Fruit fly (Drosophila melanogaster): Measurements from ENCODE around the gene BicD.

Gene BicD

dm6 chr2L:17495759-17496158 is 22.7 kb upstream of the BicD start:
- no peak for TF ChIP-seq Hr96 (GFP tag; optimal IDR thresholded peaks at IDR 0.05)

- no peak for TF ChIP-seq CG1620 (GFP tag; optimal IDR thresholded peaks at IDR 0.05)
- TF ChIP-seq Clk (GFP tag; optimal IDR thresholded peaks at IDR 0.05): no peak
- no peak for TF ChIP-seq CG7101 (tag; optimal IDR thresholded peaks at IDR 0.05)
- TF ChIP-seq Crg-1 (GFP tag; optimal IDR thresholded peaks at IDR 0.05): no peak
- no peak for TF ChIP-seq toe (GFP tag; optimal IDR thresholded peaks at IDR 0.05)
- no peak for TF ChIP-seq CG14711 (tag; optimal IDR thresholded peaks at IDR 0.05)
- no peak for TF ChIP-seq CG11617 (GFP tag; optimal IDR thresholded peaks at IDR 0.05)
- no peak for TF ChIP-seq kay (GFP tag; ENCODE audit: borderline replicate concordance)
- no peak for TF ChIP-seq CG33017 (tag; optimal IDR thresholded peaks at IDR 0.05)
- TF ChIP-seq CG7045 (GFP tag; optimal IDR thresholded peaks at IDR 0.05): no peak
- no peak for TF ChIP-seq ovo (GFP tag; optimal IDR thresholded peaks at IDR 0.05)
- TF ChIP-seq Mnt (GFP tag; optimal IDR thresholded peaks at IDR 0.05): no peak
- no peak for TF ChIP-seq tj (GFP tag; optimal IDR thresholded peaks at IDR 0.05)
- no peak for TF ChIP-seq pad (GFP tag; optimal IDR thresholded peaks at IDR 0.05)
- TF ChIP-seq cnc (optimal IDR thresholded peaks at IDR 0.05): no peak
Measured at dm6 chr2L:17492680-17493079, 19.7 kb upstream of the BicD start.

dm6 chr2L:17486264-17486663 is 13.2 kb upstream of the BicD start, which contains the start of gene CG43220:
TSS of gene CG43220 (plus strand) at chr2L:17486564.
- TF ChIP-seq CG7045 (GFP tag; optimal IDR thresholded peaks at IDR 0.05): no peak
- no peak for TF ChIP-seq Mnt (GFP tag; optimal IDR thresholded peaks at IDR 0.05)
- TF ChIP-seq CG12768 (GFP tag; optimal IDR thresholded peaks at IDR 0.05): no peak
- TF ChIP-seq toe (GFP tag; optimal IDR thresholded peaks at IDR 0.05): no peak
- TF ChIP-seq CG1620 (GFP tag; optimal IDR thresholded peaks at IDR 0.05): no peak
- no peak for TF ChIP-seq bab1 (GFP tag; optimal IDR thresholded peaks at IDR 0.05)
- TF ChIP-seq Crg-1 (GFP tag; optimal IDR thresholded peaks at IDR 0.05): no peak
- TF ChIP-seq cic (GFP tag; optimal IDR thresholded peaks at IDR 0.05): no peak
- TF ChIP-seq pad (GFP tag; optimal IDR thresholded peaks at IDR 0.05): no peak
- no peak for TF ChIP-seq kay (GFP tag; ENCODE audit: borderline replicate concordance)
- TF ChIP-seq CG5204 (GFP tag; optimal IDR thresholded peaks at IDR 0.05): no peak
- no peak for TF ChIP-seq Clk (GFP tag; optimal IDR thresholded peaks at IDR 0.05)

- TF ChIP-seq ovo (GFP tag; optimal IDR thresholded peaks at IDR 0.05) (no peak), Mnt (GFP tag; optimal IDR thresholded peaks at IDR 0.05) (no peak), CG7101 (tag; optimal IDR thresholded peaks at IDR 0.05) (no peak), cic (GFP tag; optimal IDR thresholded peaks at IDR 0.05) (no peak), Crg-1 (GFP tag; optimal IDR thresholded peaks at IDR 0.05) (no peak), cnc (optimal IDR thresholded peaks at IDR 0.05) (no peak), CG5204 (GFP tag; optimal IDR thresholded peaks at IDR 0.05) (no peak)
Measured at dm6 chr2L:17485457-17485856, 12.4 kb upstream of the BicD start, which contains the start of the genes CG43221 and CG43645. TSS of gene CG43221 (plus strand) at chr2L:17485757. TSS of gene CG43645 (plus strand) at chr2L:17485757.

- TF ChIP-seq CG1620 (GFP tag; optimal IDR thresholded peaks at IDR 0.05) (peak; percentile 92), Hr96 (GFP tag; optimal IDR thresholded peaks at IDR 0.05) (peak; percentile 92), CG11617 (GFP tag; optimal IDR thresholded peaks at IDR 0.05) (peak; percentile 87), CG5204 (GFP tag; optimal IDR thresholded peaks at IDR 0.05) (peak; percentile 85), CG12768 (GFP tag; optimal IDR thresholded peaks at IDR 0.05) (peak; percentile 89), bab1 (GFP tag; optimal IDR thresholded peaks at IDR 0.05) (peak; percentile 90), CG14711 (tag; optimal IDR thresholded peaks at IDR 0.05) (peak; percentile 83), pad (GFP tag; optimal IDR thresholded peaks at IDR 0.05) (peak; percentile 71), Crg-1 (GFP tag; optimal IDR thresholded peaks at IDR 0.05) (peak; percentile 94), CG7101 (tag; optimal IDR thresholded peaks at IDR 0.05) (peak; percentile 85), Mnt (GFP tag; optimal IDR thresholded peaks at IDR 0.05) (peak; percentile 80), kay (GFP tag; ENCODE audit: borderline replicate concordance) (peak; percentile 58), CG33017 (tag; optimal IDR thresholded peaks at IDR 0.05) (peak; percentile 84), cnc (optimal IDR thresholded peaks at IDR 0.05) (no peak), CG7045 (GFP tag; optimal IDR thresholded peaks at IDR 0.05) (peak; percentile 89), cic (GFP tag; optimal IDR thresholded peaks at IDR 0.05) (peak; percentile 15), ovo (GFP tag; optimal IDR thresholded peaks at IDR 0.05) (peak; percentile 65), Clk (GFP tag; optimal IDR thresholded peaks at IDR 0.05) (peak; percentile 79), tj (GFP tag; optimal IDR thresholded peaks at IDR 0.05) (peak; percentile 94), toe (GFP tag; optimal IDR thresholded peaks at IDR 0.05) (peak; percentile 95)
Measured at dm6 chr2L:17484174-17484573, 11.2 kb upstream of the BicD start, which contains the start of the genes GCS2beta and CG5131. TSS of gene GCS2beta (minus strand) at chr2L:17484307. TSS of gene CG5131 (plus strand) at chr2L:17484501.

dm6 chr2L:17480943-17481580 is 8.0 kb upstream of the BicD start, which contains the start of the genes fws and Lamtor3:
TSS of gene fws (minus strand) at chr2L:17481029.
TSS of gene Lamtor3 (plus strand) at chr2L:17481231.
- TF ChIP-seq Mnt (GFP tag; optimal IDR thresholded peaks at IDR 0.05): peak; percentile 86
- TF ChIP-seq Clk (GFP tag; optimal IDR thresholded peaks at IDR 0.05): peak; percentile 94
- peak; percentile 97 for TF ChIP-seq CG7045 (GFP tag; optimal IDR thresholded peaks at IDR 0.05)
- TF ChIP-seq tj (GFP tag; optimal IDR thresholded peaks at IDR 0.05): peak; percentile 84
- peak; percentile 97 for TF ChIP-seq CG12768 (GFP tag; optimal IDR thresholded peaks at IDR 0.05)
- TF ChIP-seq cic (GFP tag; optimal IDR thresholded peaks at IDR 0.05): peak; percentile 42
- TF ChIP-seq kay (GFP tag; ENCODE audit: borderline replicate concordance): peak; percentile 84
- TF ChIP-seq CG1620 (GFP tag; optimal IDR thresholded peaks at IDR 0.05): peak; percentile 81
- peak; percentile 75 for TF ChIP-seq toe (GFP tag; optimal IDR thresholded peaks at IDR 0.05)
- TF ChIP-seq CG33017 (tag; optimal IDR thresholded peaks at IDR 0.05): peak; percentile 98
- no peak for TF ChIP-seq cnc (optimal IDR thresholded peaks at IDR 0.05)
- peak; percentile 94 for TF ChIP-seq Crg-1 (GFP tag; optimal IDR thresholded peaks at IDR 0.05)
- TF ChIP-seq CG5204 (GFP tag; optimal IDR thresholded peaks at IDR 0.05): no peak
- TF ChIP-seq CG7101 (tag; optimal IDR thresholded peaks at IDR 0.05): peak; percentile 99
- peak; percentile 64 for TF ChIP-seq ovo (GFP tag; optimal IDR thresholded peaks at IDR 0.05)
- peak; percentile 97 for TF ChIP-seq bab1 (GFP tag; optimal IDR thresholded peaks at IDR 0.05)
- peak; percentile 98 for TF ChIP-seq CG14711 (tag; optimal IDR thresholded peaks at IDR 0.05)
- peak; percentile 96 for TF ChIP-seq CG11617 (GFP tag; optimal IDR thresholded peaks at IDR 0.05)
- peak; percentile 90 for TF ChIP-seq pad (GFP tag; optimal IDR thresholded peaks at IDR 0.05)
- TF ChIP-seq Hr96 (GFP tag; optimal IDR thresholded peaks at IDR 0.05): no peak
